Worm (Caenorhabditis elegans): ENCODE measurements around the gene ulp-1.

ce11 chrIII:5173139-5173538, 3.5 kb upstream of the ulp-1 start, which contains the start of gene emb-1:
- TF ChIP-seq vab-15 (tag; optimal IDR thresholded peaks at IDR 0.05) = no peak
- TF ChIP-seq sptf-1 (tag; optimal IDR thresholded peaks at IDR 0.05) = no peak
- TF ChIP-seq aly-2 (tag; optimal IDR thresholded peaks at IDR 0.05) = no peak
- no peak for TF ChIP-seq pqm-1 (tag; optimal IDR thresholded peaks at IDR 0.05)
- no peak for TF ChIP-seq grh-1 (GFP tag; IDR thresholded peaks at IDR 0.05)
- no peak for TF ChIP-seq snpc-4 (tag; optimal IDR thresholded peaks at IDR 0.05)
- TF ChIP-seq elt-2 (tag; optimal IDR thresholded peaks at IDR 0.05) = no peak
- TF ChIP-seq pag-3 (tag; optimal IDR thresholded peaks at IDR 0.05; ENCODE audit: borderline replicate concordance, insufficient read depth) = no peak
- TF ChIP-seq fkh-8 (tag; optimal IDR thresholded peaks at IDR 0.05) = no peak
- TF ChIP-seq hlh-17 (GFP tag; optimal IDR thresholded peaks at IDR 0.05; ENCODE audit: borderline replicate concordance) = no peak
- TF ChIP-seq ceh-8 (GFP tag; optimal IDR thresholded peaks at IDR 0.05) = no peak

Data from whole organism, L1 larva.